Worm (Caenorhabditis elegans): ENCODE data around the gene srxa-18.

DNA sequence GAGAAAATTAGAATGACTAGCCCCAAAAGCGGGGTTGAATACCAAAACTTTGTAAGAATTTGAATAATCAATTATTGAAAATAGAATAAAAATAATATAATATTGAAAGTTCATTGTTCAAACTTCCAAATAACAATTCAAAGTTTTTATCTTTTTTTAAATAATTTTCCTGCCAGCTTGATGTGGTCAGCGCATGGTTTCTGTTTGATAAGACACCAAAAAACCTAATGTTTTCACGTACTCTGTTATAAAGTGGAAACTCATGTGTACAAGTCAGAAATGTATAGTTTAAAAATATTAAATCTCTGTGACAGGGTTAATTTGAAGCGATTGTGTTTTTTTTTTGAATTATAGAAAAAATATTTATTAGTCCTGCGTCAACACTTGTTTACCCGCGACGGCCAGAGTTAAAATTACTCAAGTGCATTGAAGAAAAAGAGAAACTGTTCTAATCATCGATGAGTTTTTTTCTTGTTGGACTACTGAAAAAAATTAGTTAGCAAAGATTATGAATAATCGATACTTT, 15.9 kb downstream of the srxa-18 start, which contains the start of gene ugt-17:
- TF ChIP-seq hlh-30 (tag; optimal IDR thresholded peaks at IDR 0.05; ENCODE audit: insufficient read depth) (no peak), gmeb-2 (tag; optimal IDR thresholded peaks at IDR 0.05) (no peak), npax-4 (tag; optimal IDR thresholded peaks at IDR 0.05) (no peak), elt-4 (tag; optimal IDR thresholded peaks at IDR 0.05) (no peak), ama-1 (optimal IDR thresholded peaks at IDR 0.05) (no peak), fkh-10 (GFP tag; optimal IDR thresholded peaks at IDR 0.05) (no peak), zip-5 (tag; optimal IDR thresholded peaks at IDR 0.05) (no peak), pha-4 (tag; optimal IDR thresholded peaks at IDR 0.05) (no peak), rnt-1 (tag; optimal IDR thresholded peaks at IDR 0.05) (no peak), sox-2 (GFP tag; IDR thresholded peaks at IDR 0.05) (no peak), lin-11 (tag; optimal IDR thresholded peaks at IDR 0.05) (no peak)

Measured in whole organism, late embryonic.